Worm (Caenorhabditis elegans) whole organism, young adult: ENCODE results near the gene srh-215.

ENCODE experiments used
- B0261.1 ChIP-seq: sonication (generic microtip); optimal IDR thresholded peaks from 2 replicates; lab custom pipeline; 2016; ENCODE audit warnings: mild to moderate bottlenecking, missing genetic modification characterization, moderate library complexity, missing compliant biosample characterization
- D2030.7 ChIP-seq: fragments of 200-800 bp; sonication (Bioruptor generic); IDR thresholded peaks from 2 replicates; pipeline ENCODE4 v1.3.6; 2022; ENCODE audit warnings: missing genetic modification reagents, missing genetic modification characterization, missing compliant biosample characterization
- F23B12.7 ChIP-seq: sonication (generic microtip); optimal IDR thresholded peaks from 2 replicates; lab custom pipeline; 2017; ENCODE audit warnings: missing genetic modification characterization, mild to moderate bottlenecking, missing compliant biosample characterization, antibody characterized with exemption, moderate library complexity; ENCODE audit not compliant: insufficient read depth
- F37B4.10 ChIP-seq: fragments of 200-800 bp; sonication (Bioruptor generic); IDR thresholded peaks from 2 replicates; pipeline ENCODE4 v1.3.6; 2022; ENCODE audit warnings: missing genetic modification characterization, missing compliant biosample characterization
- F39B2.1 ChIP-seq: fragments of 200-800 bp; sonication (Bioruptor generic); IDR thresholded peaks from 2 replicates; pipeline ENCODE4 v1.3.6; 2022; ENCODE audit warnings: missing genetic modification reagents, missing genetic modification characterization, missing compliant biosample characterization
- F55B11.4 ChIP-seq: sonication (generic microtip); optimal IDR thresholded peaks from 2 replicates; lab custom pipeline; 2016; ENCODE audit warnings: missing compliant biosample characterization, missing genetic modification characterization, borderline replicate concordance; ENCODE audit not compliant: insufficient read depth
- K12H6.12 ChIP-seq: fragments of 200-800 bp; sonication (Bioruptor generic); optimal IDR thresholded peaks from 2 replicates; lab custom pipeline; 2018; ENCODE audit warnings: mild to moderate bottlenecking, missing genetic modification characterization, missing compliant biosample characterization
- Y53F4B.3 ChIP-seq: fragments of 200-800 bp; sonication (Bioruptor generic); IDR thresholded peaks from 2 replicates; pipeline ENCODE4 v1.3.6; 2022; ENCODE audit warnings: missing genetic modification reagents, missing genetic modification characterization, missing compliant biosample characterization
- Y67H2A.10 ChIP-seq: fragments of 200-800 bp; sonication (Bioruptor generic); conservative IDR thresholded peaks from 2 replicates; pipeline ENCODE4 v1.3.6; 2022; ENCODE audit warnings: missing genetic modification reagents, missing genetic modification characterization, missing compliant biosample characterization
- attf-5 ChIP-seq: fragments of 200-800 bp; sonication (Bioruptor generic); optimal IDR thresholded peaks from 2 replicates; lab custom pipeline; 2018; ENCODE audit warnings: mild to moderate bottlenecking, missing genetic modification characterization, missing compliant biosample characterization
- attf-6 ChIP-seq: fragments of 200-800 bp; sonication (Bioruptor generic); IDR thresholded peaks from 2 replicates; pipeline ENCODE4 v1.3.6; 2022; ENCODE audit warnings: missing genetic modification reagents, missing genetic modification characterization, missing compliant biosample characterization
- bed-1 ChIP-seq: fragments of 200-800 bp; sonication (Bioruptor generic); IDR thresholded peaks from 2 replicates; pipeline ENCODE4 v1.3.6; 2022; ENCODE audit warnings: missing genetic modification reagents, missing genetic modification characterization, missing compliant biosample characterization
- ceh-27 ChIP-seq: fragments of 200-800 bp; sonication (Bioruptor generic); optimal IDR thresholded peaks from 2 replicates; lab custom pipeline; 2018; ENCODE audit warnings: mild to moderate bottlenecking, missing genetic modification characterization, moderate library complexity, missing compliant biosample characterization
- die-1 ChIP-seq: sonication (generic microtip); optimal IDR thresholded peaks from 2 replicates; lab custom pipeline; 2016; ENCODE audit warnings: missing genotype, mild to moderate bottlenecking, missing genetic modification characterization, missing compliant biosample characterization
- dox-1 ChIP-seq: fragments of 200-800 bp; sonication (Bioruptor generic); IDR thresholded peaks from 2 replicates; pipeline ENCODE4 v1.3.6; 2022; ENCODE audit warnings: missing genetic modification reagents, missing genetic modification characterization, missing compliant biosample characterization
- dpl-1 ChIP-seq: fragments of 150-350 bp; optimal IDR thresholded peaks from 2 replicates; lab custom pipeline; 2014; ENCODE audit warnings: missing biosample characterization, missing genetic modification reagents, missing genetic modification characterization
- egrh-3 ChIP-seq: fragments of 200-800 bp; sonication (Bioruptor generic); IDR thresholded peaks from 2 replicates; pipeline ENCODE4 v1.3.6; 2022; ENCODE audit warnings: missing genetic modification reagents, missing genetic modification characterization, missing compliant biosample characterization
- ets-4 ChIP-seq: fragments of 200-800 bp; sonication (Bioruptor generic); optimal IDR thresholded peaks from 2 replicates; lab custom pipeline; 2018; ENCODE audit warnings: mild to moderate bottlenecking, missing genetic modification characterization, missing compliant biosample characterization
- hlh-12 ChIP-seq: sonication (generic microtip); optimal IDR thresholded peaks from 2 replicates; lab custom pipeline; 2016; ENCODE audit warnings: missing genetic modification characterization, missing compliant biosample characterization
- let-526 ChIP-seq: fragments of 200-800 bp; sonication (Bioruptor generic); IDR thresholded peaks from 2 replicates; pipeline ENCODE4 v1.3.6; 2022; ENCODE audit warnings: missing genetic modification reagents, missing genetic modification characterization, missing compliant biosample characterization
- let-607 ChIP-seq, 2 experiments: fragments of 200-800 bp in 1 of 2; sonication (Bioruptor generic) in 1 of 2; sonication (generic microtip) in 1 of 2; optimal IDR thresholded peaks; 2 replicates each; lab custom pipeline; 2016 to 2018; ENCODE audit warnings: mild to moderate bottlenecking in 2 of 2, missing compliant biosample characterization in 2 of 2, missing genetic modification characterization in 2 of 2, moderate library complexity in 2 of 2, missing genotype in 1 of 2
- lir-1 ChIP-seq: fragments of 200-800 bp; sonication (Bioruptor generic); conservative IDR thresholded peaks from 2 replicates; pipeline ENCODE4 v1.3.6; 2022; ENCODE audit warnings: missing genetic modification reagents, missing genetic modification characterization, missing compliant biosample characterization
- mel-28 ChIP-seq: sonication (generic microtip); optimal IDR thresholded peaks from 2 replicates; lab custom pipeline; 2016; ENCODE audit warnings: borderline replicate concordance, mild to moderate bottlenecking, missing genetic modification characterization, missing compliant biosample characterization
- nfyb-1 ChIP-seq: fragments of 200-800 bp; sonication (Bioruptor generic); IDR thresholded peaks from 2 replicates; pipeline ENCODE4 v1.3.6; 2022; ENCODE audit warnings: missing genetic modification reagents, missing genetic modification characterization, missing compliant biosample characterization
- nhr-27 ChIP-seq: fragments of 200-800 bp; sonication (Bioruptor generic); optimal IDR thresholded peaks from 2 replicates; lab custom pipeline; 2018; ENCODE audit warnings: mild to moderate bottlenecking, missing genetic modification characterization, moderate library complexity, missing compliant biosample characterization
- rcor-1 ChIP-seq: fragments of 200-800 bp; sonication (Bioruptor generic); IDR thresholded peaks from 2 replicates; pipeline ENCODE4 v1.3.6; 2022; ENCODE audit warnings: missing genetic modification reagents, missing genetic modification characterization, missing compliant biosample characterization
- sdz-38 ChIP-seq: sonication (generic microtip); optimal IDR thresholded peaks from 2 replicates; lab custom pipeline; 2016; ENCODE audit warnings: missing genotype, missing genetic modification characterization, missing compliant biosample characterization
- sea-2 ChIP-seq: fragments of 200-800 bp; sonication (Bioruptor generic); IDR thresholded peaks from 2 replicates; pipeline ENCODE4 v1.3.6; 2022; ENCODE audit warnings: missing genetic modification characterization, missing compliant biosample characterization
- snpc-1.3 ChIP-seq: sonication (generic microtip); optimal IDR thresholded peaks from 2 replicates; lab custom pipeline; 2017; ENCODE audit warnings: missing genetic modification characterization, mild to moderate bottlenecking, missing compliant biosample characterization, antibody characterized with exemption, moderate library complexity, missing genotype, missing genetic modification reagents; ENCODE audit not compliant: insufficient read depth
- tlf-1 ChIP-seq: fragments of 200-800 bp; sonication (Bioruptor generic); optimal IDR thresholded peaks from 2 replicates; lab custom pipeline; 2018; ENCODE audit warnings: mild to moderate bottlenecking, missing genetic modification characterization, missing compliant biosample characterization
- xnd-1 ChIP-seq: sonication (generic microtip); optimal IDR thresholded peaks from 2 replicates; lab custom pipeline; 2016; ENCODE audit warnings: missing genotype, missing genetic modification reagents, missing genetic modification characterization, missing compliant biosample characterization
- zfh-2 ChIP-seq: fragments of 200-800 bp; sonication (Bioruptor generic); conservative IDR thresholded peaks from 2 replicates; pipeline ENCODE4 v1.3.6; 2022; ENCODE audit warnings: missing genetic modification reagents, missing genetic modification characterization, missing compliant biosample characterization
- zim-3 ChIP-seq: sonication (generic microtip); optimal IDR thresholded peaks from 2 replicates; lab custom pipeline; 2017; ENCODE audit warnings: mild to moderate bottlenecking, missing genetic modification characterization, moderate library complexity, missing compliant biosample characterization
- ztf-18 ChIP-seq: sonication (generic microtip); optimal IDR thresholded peaks from 2 replicates; lab custom pipeline; 2016; ENCODE audit warnings: missing genotype, mild to moderate bottlenecking, missing genetic modification characterization, missing compliant biosample characterization
- ztf-28 ChIP-seq: fragments of 200-800 bp; sonication (Bioruptor generic); IDR thresholded peaks from 2 replicates; pipeline ENCODE4 v1.3.6; 2022; ENCODE audit warnings: missing genetic modification reagents, missing genetic modification characterization, missing compliant biosample characterization
- ztf-3 ChIP-seq: fragments of 200-800 bp; sonication (Bioruptor generic); optimal IDR thresholded peaks from 2 replicates; lab custom pipeline; 2018; ENCODE audit warnings: mild to moderate bottlenecking, missing genetic modification characterization, missing compliant biosample characterization
- ztf-6 ChIP-seq: fragments of 200-800 bp; sonication (Bioruptor generic); IDR thresholded peaks from 2 replicates; pipeline ENCODE4 v1.3.6; 2022; ENCODE audit warnings: missing genetic modification reagents, missing genetic modification characterization, missing compliant biosample characterization

The srh-215 gene

ce11 chrV:16869740-16870139, 37.9 kb upstream of the srh-215 start, which contains the start of gene clec-33:
Gene clec-33, minus strand, starts transcription at chrV:16869840.
- TF ChIP-seq die-1 (no peak), sdz-38 (tag; lab: Kevin White, UChicago) (no peak), F37B4.10 (GFP tag; lab: Robert Waterston, UW) (no peak), xnd-1 (tag; lab: Kevin White, UChicago) (no peak), let-607 (tag; optimal IDR thresholded peaks at IDR 0.05; lab: Kevin White, UChicago) (no peak), B0261.1 (tag; lab: Kevin White, UChicago) (no peak), Y53F4B.3 (no peak), rcor-1 (GFP tag; lab: Robert Waterston, UW) (no peak), attf-5 (GFP tag; lab: Kevin White, UChicago) (no peak), Y67H2A.10 (GFP tag; lab: Robert Waterston, UW) (no peak), hlh-12 (tag; lab: Kevin White, UChicago) (no peak), F55B11.4 (no peak), K12H6.12 (tag; lab: Kevin White, UChicago) (no peak), nhr-27 (no peak), zim-3 (tag; lab: Kevin White, UChicago) (no peak)

ce11 chrV:16865404-16865803, 33.6 kb upstream of the srh-215 start, which contains the start of gene clec-28:
Gene clec-28, plus strand, starts transcription at chrV:16865704.
- TF ChIP-seq Y67H2A.10 (GFP tag; lab: Robert Waterston, UW) (no peak), bed-1 (GFP tag; lab: Robert Waterston, UW) (no peak), F23B12.7 (no peak)

ce11 chrV:16861719-16862118, 29.9 kb upstream of the srh-215 start, which contains the start of the genes clec-32 and clec-24:
Gene clec-32, minus strand, starts transcription at chrV:16861819.
Gene clec-24, plus strand, starts transcription at chrV:16862012.
- no peak for TF ChIP-seq zfh-2 (GFP tag; lab: Robert Waterston, UW)
- no peak for TF ChIP-seq tlf-1 (GFP tag; lab: Kevin White, UChicago)
- no peak for TF ChIP-seq hlh-12 (tag; lab: Kevin White, UChicago)
- no peak for TF ChIP-seq F39B2.1 (GFP tag; lab: Robert Waterston, UW)
- no peak for TF ChIP-seq ztf-3 (GFP tag; lab: Kevin White, UChicago)
- no peak for TF ChIP-seq sea-2 (GFP tag; lab: Robert Waterston, UW)
- TF ChIP-seq snpc-1.3 (tag; lab: Kevin White, UChicago) = no peak
- no peak for TF ChIP-seq Y67H2A.10 (GFP tag; lab: Robert Waterston, UW)

- TF ChIP-seq dox-1 (GFP tag; lab: Robert Waterston, UW) (no peak), ets-4 (GFP tag; lab: Kevin White, UChicago) (no peak), egrh-3 (GFP tag; lab: Robert Waterston, UW) (no peak), dpl-1 (no peak), mel-28 (tag; lab: Kevin White, UChicago) (no peak), Y53F4B.3 (no peak), ztf-18 (no peak), let-607 (tag; optimal IDR thresholded peaks at IDR 0.05; lab: Kevin White, UChicago) (no peak), ceh-27 (GFP tag; lab: Kevin White, UChicago) (no peak), attf-6 (GFP tag; lab: Robert Waterston, UW) (no peak), D2030.7 (GFP tag; lab: Robert Waterston, UW) (no peak), ztf-6 (GFP tag; lab: Robert Waterston, UW) (no peak), ztf-28 (GFP tag; lab: Robert Waterston, UW) (no peak), lir-1 (GFP tag; lab: Robert Waterston, UW) (no peak), let-526 (no peak), nfyb-1 (GFP tag; lab: Robert Waterston, UW) (no peak)
Observed at ce11 chrV:16857977-16858479, 26.2 kb upstream of the srh-215 start, which contains the start of the genes clec-31 and clec-22. Gene clec-31, minus strand, starts transcription at chrV:16858077. Gene clec-22, plus strand, starts transcription at chrV:16858429.
